Fruit fly (Drosophila melanogaster) whole organism, prepupa: Measurements from ENCODE around the gene CG32110.

Experiments used
- CG10631 ChIP-seq: fragments of 200-800 bp; sonication (Bioruptor generic); optimal IDR thresholded peaks from 2 replicates; lab custom pipeline; 2016; ENCODE audit warnings: missing biosample characterization, missing genetic modification characterization
- CG10669 ChIP-seq: fragments of 200-800 bp; sonication (Bioruptor generic); optimal IDR thresholded peaks from 3 replicates; lab custom pipeline; 2018; ENCODE audit warnings: missing biosample characterization, mild to moderate bottlenecking, missing genetic modification characterization, moderate library complexity
- CG11294 ChIP-seq: fragments of 200-800 bp; sonication (Bioruptor generic); IDR thresholded peaks from 2 replicates; pipeline ENCODE4 v1.3.6; 2022; ENCODE audit warnings: missing biosample characterization, missing genetic modification characterization
- CG15336 ChIP-seq: fragments of 200-800 bp; sonication (Bioruptor generic); IDR thresholded peaks from 2 replicates; pipeline ENCODE4 v1.3.6; 2022; ENCODE audit warnings: missing biosample characterization, missing genetic modification characterization
- CG1621 ChIP-seq: fragments of 200-800 bp; sonication (Bioruptor generic); optimal IDR thresholded peaks from 3 replicates; lab custom pipeline; 2018; ENCODE audit warnings: missing biosample characterization, mild to moderate bottlenecking, missing genetic modification characterization
- CG3032 ChIP-seq: fragments of 200-800 bp; optimal IDR thresholded peaks from 2 replicates; lab custom pipeline; 2019; ENCODE audit warnings: missing biosample characterization, mild to moderate bottlenecking, missing genetic modification characterization, moderate library complexity
- CG32006 ChIP-seq: fragments of 200-800 bp; sonication (Bioruptor generic); optimal IDR thresholded peaks from 3 replicates; lab custom pipeline; 2017; ENCODE audit warnings: missing biosample characterization, mild to moderate bottlenecking, missing genetic modification characterization
- CG34406 ChIP-seq: fragments of 200-800 bp; sonication (Bioruptor generic); optimal IDR thresholded peaks from 3 replicates; lab custom pipeline; 2016; ENCODE audit warnings: missing biosample characterization, missing genetic modification characterization
- CG3919 ChIP-seq: fragments of 200-800 bp; sonication (Bioruptor generic); optimal IDR thresholded peaks from 3 replicates; lab custom pipeline; 2016; ENCODE audit warnings: missing biosample characterization, missing genetic modification characterization
- CG6163 ChIP-seq: fragments of 200-800 bp; sonication (Bioruptor generic); IDR thresholded peaks from 3 replicates; pipeline ENCODE4 v1.3.6; 2022; ENCODE audit warnings: missing biosample characterization, missing genetic modification characterization
- CG6792 ChIP-seq: fragments of 200-800 bp; sonication (Bioruptor generic); optimal IDR thresholded peaks from 3 replicates; lab custom pipeline; 2016; ENCODE audit warnings: missing biosample characterization, missing genetic modification characterization
- CG6808 ChIP-seq: fragments of 200-800 bp; sonication (Bioruptor generic); optimal IDR thresholded peaks from 3 replicates; lab custom pipeline; 2017; ENCODE audit warnings: missing biosample characterization, missing genetic modification characterization, mild to moderate bottlenecking, moderate library complexity, missing genetic modification reagents
- CG6854 ChIP-seq: fragments of 200-800 bp; sonication (Bioruptor generic); optimal IDR thresholded peaks from 2 replicates; lab custom pipeline; 2017; ENCODE audit warnings: missing biosample characterization, mild to moderate bottlenecking, missing genetic modification characterization
- CG7368 ChIP-seq: fragments of 200-800 bp; sonication (Bioruptor generic); optimal IDR thresholded peaks from 3 replicates; lab custom pipeline; 2016; ENCODE audit warnings: missing biosample characterization, missing genetic modification characterization
- CG8119 ChIP-seq: fragments of 200-800 bp; sonication (Bioruptor generic); IDR thresholded peaks from 3 replicates; pipeline ENCODE4 v1.3.6; 2022; ENCODE audit warnings: missing biosample characterization, missing genetic modification characterization
- CG8319 ChIP-seq: fragments of 200-800 bp; sonication (Bioruptor generic); optimal IDR thresholded peaks from 3 replicates; lab custom pipeline; 2016; ENCODE audit warnings: missing biosample characterization, missing genetic modification characterization
- CG8632 ChIP-seq: fragments of 200-800 bp; sonication (Bioruptor generic); optimal IDR thresholded peaks from 3 replicates; lab custom pipeline; 2016; ENCODE audit warnings: missing biosample characterization, missing genetic modification characterization
- CG9139 ChIP-seq: fragments of 200-800 bp; sonication (Bioruptor generic); optimal IDR thresholded peaks from 3 replicates; lab custom pipeline; 2017; ENCODE audit warnings: missing biosample characterization, mild to moderate bottlenecking, missing genetic modification characterization
- Eip75B ChIP-seq: fragments of 200-800 bp; sonication (Bioruptor generic); optimal IDR thresholded peaks from 3 replicates; lab custom pipeline; 2016; ENCODE audit warnings: missing biosample characterization, missing genetic modification characterization
- Eip78C ChIP-seq: fragments of 200-800 bp; sonication (Bioruptor generic); peaks from one replicate; lab custom pipeline; 2016; ENCODE audit warnings: missing biosample characterization, missing genetic modification characterization
- Eip93F ChIP-seq: fragments of 200-800 bp; sonication (Bioruptor generic); optimal IDR thresholded peaks from 2 replicates; lab custom pipeline; 2016; ENCODE audit warnings: missing biosample characterization, mild to moderate bottlenecking, missing genetic modification characterization
- Ets21C ChIP-seq: fragments of 200-800 bp; sonication (Bioruptor generic); optimal IDR thresholded peaks from 3 replicates; lab custom pipeline; 2016; ENCODE audit warnings: missing biosample characterization, missing genetic modification characterization
- Ets96B ChIP-seq: fragments of 200-800 bp; optimal IDR thresholded peaks from 2 replicates; lab custom pipeline; 2019; ENCODE audit warnings: missing biosample characterization, mild to moderate bottlenecking, missing genetic modification characterization, moderate library complexity
- Hr39 ChIP-seq: fragments of 200-800 bp; sonication (Bioruptor generic); optimal IDR thresholded peaks from 2 replicates; lab custom pipeline; 2016; ENCODE audit warnings: missing biosample characterization, missing genetic modification characterization
- Lpt ChIP-seq: fragments of 200-800 bp; sonication (Bioruptor generic); optimal IDR thresholded peaks from 3 replicates; lab custom pipeline; 2016; ENCODE audit warnings: missing biosample characterization, missing genetic modification characterization
- Met ChIP-seq: fragments of 200-800 bp; sonication (Bioruptor generic); optimal IDR thresholded peaks from 3 replicates; lab custom pipeline; 2016; ENCODE audit warnings: missing biosample characterization, missing genetic modification characterization
- OdsH ChIP-seq: fragments of 200-800 bp; sonication (Bioruptor generic); optimal IDR thresholded peaks from 3 replicates; lab custom pipeline; 2016; ENCODE audit warnings: missing biosample characterization, missing genetic modification characterization
- Smox ChIP-seq: fragments of 200-800 bp; sonication (Bioruptor generic); optimal IDR thresholded peaks from 3 replicates; lab custom pipeline; 2016; ENCODE audit warnings: missing biosample characterization, missing genetic modification characterization
- Sox102F ChIP-seq: fragments of 200-800 bp; sonication (Bioruptor generic); optimal IDR thresholded peaks from 2 replicates; lab custom pipeline; 2016; ENCODE audit warnings: missing biosample characterization, mild to moderate bottlenecking, missing genetic modification characterization
- Sox14 ChIP-seq: fragments of 200-800 bp; sonication (Bioruptor generic); optimal IDR thresholded peaks from 3 replicates; lab custom pipeline; 2016; ENCODE audit warnings: missing biosample characterization, missing genetic modification characterization
- Sox15 ChIP-seq: fragments of 200-800 bp; sonication (Bioruptor generic); optimal IDR thresholded peaks from 3 replicates; lab custom pipeline; 2016; ENCODE audit warnings: missing biosample characterization, missing genetic modification characterization
- acj6 ChIP-seq: fragments of 200-800 bp; sonication (Bioruptor generic); optimal IDR thresholded peaks from 3 replicates; lab custom pipeline; 2016; ENCODE audit warnings: missing biosample characterization, missing genetic modification characterization
- dac ChIP-seq: fragments of 200-800 bp; sonication (Bioruptor generic); optimal IDR thresholded peaks from 2 replicates; lab custom pipeline; 2017; ENCODE audit warnings: missing biosample characterization, mild to moderate bottlenecking, missing genetic modification characterization
- dsx ChIP-seq: fragments of 200-800 bp; optimal IDR thresholded peaks from 3 replicates; lab custom pipeline; 2019; ENCODE audit warnings: missing biosample characterization, mild to moderate bottlenecking, missing genetic modification characterization, moderate library complexity; ENCODE audit not compliant: poor library complexity, severe bottlenecking
- eg ChIP-seq: fragments of 200-800 bp; sonication (Bioruptor generic); IDR thresholded peaks from 3 replicates; pipeline ENCODE4 v1.3.6; 2022; ENCODE audit warnings: missing biosample characterization, missing genetic modification characterization
- esn ChIP-seq: fragments of 200-800 bp; sonication (Bioruptor generic); optimal IDR thresholded peaks from 2 replicates; lab custom pipeline; 2016; ENCODE audit warnings: missing biosample characterization, mild to moderate bottlenecking, missing genetic modification characterization, moderate library complexity
- fkh ChIP-seq: fragments of 200-800 bp; sonication (Bioruptor generic); optimal IDR thresholded peaks from 3 replicates; lab custom pipeline; 2017; ENCODE audit warnings: missing biosample characterization, mild to moderate bottlenecking, missing genetic modification characterization, moderate library complexity
- lz ChIP-seq: fragments of 200-800 bp; sonication (Bioruptor generic); optimal IDR thresholded peaks from 3 replicates; lab custom pipeline; 2016; ENCODE audit warnings: missing biosample characterization, missing genetic modification characterization
- net ChIP-seq: fragments of 200-800 bp; sonication (Bioruptor generic); optimal IDR thresholded peaks from 3 replicates; lab custom pipeline; 2016; ENCODE audit warnings: missing biosample characterization, missing genetic modification characterization
- pdm3 ChIP-seq: fragments of 200-800 bp; sonication (Bioruptor generic); optimal IDR thresholded peaks from 3 replicates; lab custom pipeline; 2016; ENCODE audit warnings: missing biosample characterization, missing genetic modification characterization
- salr ChIP-seq, 2 experiments: fragments of 200-800 bp; sonication (Bioruptor generic); optimal IDR thresholded peaks; 3 replicates each; lab custom pipeline; 2016 to 2018; ENCODE audit warnings: missing biosample characterization in 2 of 2, missing genetic modification characterization in 2 of 2, mild to moderate bottlenecking in 1 of 2
- spab ChIP-seq: fragments of 200-800 bp; sonication (Bioruptor generic); optimal IDR thresholded peaks from 2 replicates; lab custom pipeline; 2017; ENCODE audit warnings: missing biosample characterization, mild to moderate bottlenecking, missing genetic modification characterization, missing genetic modification reagents
- ss ChIP-seq, 2 experiments: fragments of 200-800 bp; sonication (Bioruptor generic); optimal IDR thresholded peaks; 2 replicates in 1 of 2; 3 replicates in 1 of 2; lab custom pipeline; 2017 to 2018; ENCODE audit warnings: mild to moderate bottlenecking in 2 of 2, missing biosample characterization in 2 of 2, missing genetic modification characterization in 2 of 2, moderate library complexity in 1 of 2
- topi ChIP-seq: fragments of 200-800 bp; sonication (Bioruptor generic); optimal IDR thresholded peaks from 3 replicates; lab custom pipeline; 2016; ENCODE audit warnings: missing biosample characterization, missing genetic modification characterization
- vri ChIP-seq: fragments of 200-800 bp; sonication (Bioruptor generic); optimal IDR thresholded peaks from 3 replicates; lab custom pipeline; 2016; ENCODE audit warnings: missing biosample characterization, mild to moderate bottlenecking, missing genetic modification characterization

The CG32110 gene

DNA sequence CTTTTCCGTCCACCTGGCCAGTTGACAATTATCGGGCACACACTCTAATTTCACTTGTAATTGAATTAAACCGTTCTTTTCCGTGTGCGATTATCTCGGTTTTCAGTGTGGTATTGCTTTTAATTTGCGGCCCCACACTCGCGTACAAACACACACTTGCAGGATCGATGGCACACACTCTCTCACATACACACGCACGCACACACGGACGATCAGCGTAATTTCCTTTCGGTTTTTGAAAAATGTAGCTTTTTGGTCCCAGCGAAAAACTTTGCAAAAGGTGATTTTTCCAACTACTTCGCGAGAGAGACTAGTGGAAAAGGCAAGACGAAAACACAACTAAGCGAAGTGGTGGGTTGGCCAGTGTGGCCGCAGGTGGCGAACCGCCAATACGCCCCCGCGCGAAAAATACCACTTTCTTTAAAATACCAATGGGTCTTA, 3.8 kb upstream of the CG32110 start, which contains the start of gene Atg1:
Gene Atg1, minus strand, starts transcription at position 387 of the 441 bp plus-strand sequence.
- TF ChIP-seq CG1621 (tag; lab: Kevin White, UChicago): no peak
- no peak for TF ChIP-seq eg
- peak; percentile 9 for TF ChIP-seq Sox14 (GFP tag; lab: Kevin White, UChicago)
- TF ChIP-seq Sox15 (GFP tag; lab: Kevin White, UChicago): no peak
- TF ChIP-seq esn (GFP tag; lab: Kevin White, UChicago): peak; percentile 8
- no peak for TF ChIP-seq salr (GFP tag; optimal IDR thresholded peaks at IDR 0.05; lab: Kevin White, UChicago)
- peak; percentile 44 for TF ChIP-seq CG6854
- TF ChIP-seq CG10631 (GFP tag; lab: Kevin White, UChicago): no peak
- TF ChIP-seq ss (GFP tag; optimal IDR thresholded peaks at IDR 0.05; lab: Kevin White, UChicago): no peak
- TF ChIP-seq CG10669: no peak
- no peak for TF ChIP-seq acj6 (GFP tag; lab: Kevin White, UChicago)
- no peak for TF ChIP-seq topi (GFP tag; lab: Kevin White, UChicago)
- TF ChIP-seq Eip78C (GFP tag; lab: Kevin White, UChicago): peak; percentile 85
- TF ChIP-seq Met: no peak
- TF ChIP-seq CG8119 (GFP tag; lab: Robert Waterston, UW): no peak
- no peak for TF ChIP-seq Hr39 (GFP tag; lab: Kevin White, UChicago)
- TF ChIP-seq CG6163 (GFP tag; lab: Robert Waterston, UW): peak; percentile 49; the same call in 2 of the 3 replicates
- no peak for TF ChIP-seq dac (GFP tag; lab: Kevin White, UChicago)
- no peak for TF ChIP-seq CG6792 (GFP tag; lab: Kevin White, UChicago)
- TF ChIP-seq lz (GFP tag; lab: Kevin White, UChicago): no peak
- TF ChIP-seq Eip93F: no peak
- TF ChIP-seq vri (GFP tag; lab: Kevin White, UChicago): peak; percentile 33
- TF ChIP-seq CG8632: no peak
- no peak for TF ChIP-seq spab (GFP tag; lab: Kevin White, UChicago)
- TF ChIP-seq net (GFP tag; lab: Kevin White, UChicago): no peak

DNA sequence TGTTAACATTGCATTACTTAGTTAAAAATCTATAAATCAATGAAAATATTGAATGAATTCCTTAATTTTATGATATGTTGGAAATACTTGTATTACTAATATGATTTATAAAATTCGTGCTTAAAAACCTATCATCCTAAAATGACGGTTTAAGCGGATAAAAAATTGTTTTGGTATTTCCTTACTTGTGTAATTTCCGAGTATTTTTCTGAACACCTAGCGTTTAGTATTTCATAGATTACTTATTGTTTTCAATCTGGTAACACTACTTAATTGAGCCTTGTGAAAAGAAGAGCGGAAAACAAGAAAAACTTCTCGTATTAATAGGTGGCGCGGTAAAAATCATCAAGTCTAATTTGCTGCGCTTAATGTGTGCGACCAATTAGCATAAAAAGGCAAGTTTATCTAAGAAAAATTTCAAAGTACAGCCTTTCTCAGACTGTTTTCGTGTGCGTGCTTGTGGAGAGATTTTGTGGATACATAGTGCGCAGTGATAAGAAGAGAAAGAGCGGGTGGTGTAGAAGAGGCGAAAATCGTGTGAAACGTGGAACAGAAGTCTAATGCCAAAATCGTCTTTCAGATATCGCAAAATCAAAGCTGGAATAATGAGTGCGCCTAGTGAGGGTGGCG, 2.7 kb upstream of the CG32110 start, which contains the start of gene Sap130:
Gene Sap130, plus strand, starts transcription at position 243 of the 630 bp plus-strand sequence.
- TF ChIP-seq CG11294 (GFP tag; lab: Robert Waterston, UW) (no peak), dsx (GFP tag; lab: Kevin White, UChicago) (peak; percentile 2), eg (no peak), Hr39 (GFP tag; lab: Kevin White, UChicago) (no peak), Eip78C (GFP tag; lab: Kevin White, UChicago) (peak; percentile 20), CG10631 (GFP tag; lab: Kevin White, UChicago) (no peak), pdm3 (no peak)

DNA sequence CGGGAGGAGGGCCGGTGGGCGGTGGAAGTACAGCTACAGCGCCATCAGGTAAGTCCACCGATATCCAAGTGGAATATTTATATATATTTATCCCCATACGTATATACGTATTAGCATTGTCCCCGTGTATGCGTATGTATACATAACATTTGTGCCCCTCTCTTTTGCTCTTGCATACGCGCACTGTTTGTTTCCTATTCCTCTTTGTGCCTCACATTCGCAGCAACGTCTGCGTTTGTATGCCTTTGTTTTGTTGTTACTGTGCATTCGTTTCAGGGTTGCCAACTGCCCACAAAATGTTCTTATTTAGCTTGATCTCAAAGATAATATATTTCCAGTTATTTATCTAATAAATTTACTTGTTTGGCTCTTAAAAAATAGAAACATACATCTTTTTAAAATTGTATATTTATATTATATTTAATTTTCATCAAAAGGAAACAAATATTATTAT, 2.2 kb upstream of the CG32110 start:
- TF ChIP-seq CG9139 (GFP tag; lab: Kevin White, UChicago) (no peak), Sox102F (GFP tag; lab: Kevin White, UChicago) (peak; percentile 71), CG3919 (GFP tag; lab: Kevin White, UChicago) (no peak), Ets21C (no peak), OdsH (peak; percentile 55), CG7368 (GFP tag; lab: Kevin White, UChicago) (peak; percentile 57), fkh (GFP tag; lab: Kevin White, UChicago) (no peak), CG8319 (GFP tag; lab: Kevin White, UChicago) (no peak), CG34406 (GFP tag; lab: Kevin White, UChicago) (peak; percentile 62), CG15336 (peak; percentile 69), Smox (GFP tag; lab: Kevin White, UChicago) (no peak), eg (peak; percentile 72; the same call in 2 of the 3 replicates), Eip75B (GFP tag; lab: Kevin White, UChicago) (peak; percentile 34), Hr39 (GFP tag; lab: Kevin White, UChicago) (peak; percentile 18), vri (GFP tag; lab: Kevin White, UChicago) (no peak), spab (GFP tag; lab: Kevin White, UChicago) (no peak), CG8119 (GFP tag; lab: Robert Waterston, UW) (peak; percentile 66; the same call in 2 of the 3 replicates), CG10669 (no peak), CG32006 (GFP tag; lab: Kevin White, UChicago) (no peak), CG6808 (no peak), lz (GFP tag; lab: Kevin White, UChicago) (peak; percentile 30), Eip93F (peak; percentile 50), esn (GFP tag; lab: Kevin White, UChicago) (peak; percentile 60), salr (GFP tag; optimal IDR thresholded peaks at IDR 0.05; lab: Kevin White, UChicago) (no peak), CG8632 (peak; percentile 67), Lpt (GFP tag; lab: Kevin White, UChicago) (peak; percentile 43), Ets96B (tag; lab: Kevin White, UChicago) (peak; percentile 59), dac (GFP tag; lab: Kevin White, UChicago) (no peak), CG3032 (peak; percentile 60)
